Worm (Caenorhabditis elegans): Measurements from ENCODE around the gene C44H4.4.

DNA sequence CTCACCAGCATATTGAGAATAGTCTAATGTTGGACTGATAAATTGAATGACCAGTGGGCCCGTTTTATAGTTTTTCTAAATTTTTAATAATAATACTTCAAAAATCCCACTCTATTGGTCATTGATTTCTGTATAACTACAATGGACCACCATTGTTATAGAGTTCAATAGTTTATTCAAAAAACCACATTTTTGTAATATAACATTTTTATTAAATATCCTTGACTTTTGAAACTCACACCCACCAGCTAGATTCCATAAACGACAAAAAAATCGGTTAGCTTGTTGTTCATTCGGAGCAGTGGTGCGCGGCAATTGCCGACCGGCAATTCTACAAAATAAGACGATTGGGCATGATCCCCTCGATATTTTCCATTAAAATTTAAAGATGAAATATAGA lies 61.3 kb downstream of the C44H4.4 start, which contains the start of gene nspc-18:
- TF ChIP-seq blmp-1 (tag; optimal IDR thresholded peaks at IDR 0.05; ENCODE audit: insufficient read depth) (no peak), nhr-23 (tag; optimal IDR thresholded peaks at IDR 0.05) (no peak), aly-2 (tag; optimal IDR thresholded peaks at IDR 0.05) (no peak), elt-1 (tag; optimal IDR thresholded peaks at IDR 0.05) (no peak), nhr-12 (tag; optimal IDR thresholded peaks at IDR 0.05) (no peak), unc-62 (GFP tag; optimal IDR thresholded peaks at IDR 0.05) (no peak), nhr-77 (tag; optimal IDR thresholded peaks at IDR 0.05) (no peak), lin-39 (tag; optimal IDR thresholded peaks at IDR 0.05) (no peak), unc-39 (tag; optimal IDR thresholded peaks at IDR 0.05) (no peak), nhr-237 (tag; optimal IDR thresholded peaks at IDR 0.05) (no peak)
